Fruit fly (Drosophila melanogaster) whole organism, embryonic: ENCODE results near the gene raw.

ENCODE experiments used
- B-H1 ChIP-seq: fragments of 200-800 bp; sonication (Bioruptor generic); IDR thresholded peaks from 3 replicates; pipeline ENCODE4 v1.3.6; 2022; ENCODE audit warnings: missing biosample characterization, missing genetic modification characterization
- Blimp-1 ChIP-seq: fragments of 200-800 bp; sonication (Bioruptor generic); optimal IDR thresholded peaks from 3 replicates; lab custom pipeline; 2018; ENCODE audit warnings: missing biosample characterization, missing genetic modification characterization, mild to moderate bottlenecking, moderate library complexity, missing genetic modification reagents
- CG10543 ChIP-seq: fragments of 200-800 bp; sonication (Bioruptor generic); optimal IDR thresholded peaks from 3 replicates; lab custom pipeline; 2017; ENCODE audit warnings: missing biosample characterization, mild to moderate bottlenecking, missing genetic modification characterization, moderate library complexity
- CG15073 ChIP-seq: fragments of 200-800 bp; sonication (Bioruptor generic); optimal IDR thresholded peaks from 2 replicates; lab custom pipeline; 2016; ENCODE audit warnings: missing biosample characterization, missing genetic modification characterization
- CG18011 ChIP-seq: fragments of 200-800 bp; sonication (Bioruptor generic); optimal IDR thresholded peaks from 2 replicates; lab custom pipeline; 2017; ENCODE audit warnings: missing biosample characterization, missing genetic modification characterization, mild to moderate bottlenecking, moderate library complexity, missing genotype
- CG18619 ChIP-seq: fragments of 200-800 bp; sonication (Bioruptor generic); optimal IDR thresholded peaks from 3 replicates; lab custom pipeline; 2017; ENCODE audit warnings: missing biosample characterization, mild to moderate bottlenecking, missing genetic modification characterization
- CG30403 ChIP-seq: fragments of 200-800 bp; sonication (Bioruptor generic); optimal IDR thresholded peaks from 3 replicates; lab custom pipeline; 2016; ENCODE audit warnings: missing biosample characterization, missing genetic modification characterization
- CG3065 ChIP-seq: fragments of 200-800 bp; sonication (Bioruptor generic); optimal IDR thresholded peaks from 2 replicates; lab custom pipeline; 2016; ENCODE audit warnings: missing biosample characterization, missing genetic modification characterization
- CG4854 ChIP-seq: fragments of 200-800 bp; sonication (Bioruptor generic); optimal IDR thresholded peaks from 2 replicates; lab custom pipeline; 2016; ENCODE audit warnings: missing biosample characterization, missing genetic modification characterization, inconsistent platforms
- CG5180 ChIP-seq: fragments of 200-800 bp; sonication (Bioruptor generic); optimal IDR thresholded peaks from 3 replicates; lab custom pipeline; 2017; ENCODE audit warnings: missing biosample characterization, missing genetic modification characterization, mild to moderate bottlenecking, moderate library complexity, missing genetic modification reagents
- CG6175 ChIP-seq: fragments of 200-800 bp; sonication (Bioruptor generic); IDR thresholded peaks from 3 replicates; pipeline ENCODE4 v1.3.6; 2022; ENCODE audit warnings: missing biosample characterization, missing genetic modification characterization
- CG6683 ChIP-seq: fragments of 200-800 bp; sonication (Bioruptor generic); optimal IDR thresholded peaks from 2 replicates; lab custom pipeline; 2017; ENCODE audit warnings: missing biosample characterization, mild to moderate bottlenecking, missing genetic modification characterization, missing genetic modification reagents
- CG8944 ChIP-seq: fragments of 200-800 bp; sonication (Bioruptor generic); optimal IDR thresholded peaks from 3 replicates; lab custom pipeline; 2016; ENCODE audit warnings: missing biosample characterization, missing genetic modification characterization
- CG9817 ChIP-seq: fragments of 200-800 bp; sonication (Bioruptor generic); optimal IDR thresholded peaks from 2 replicates; lab custom pipeline; 2018; ENCODE audit warnings: missing biosample characterization, mild to moderate bottlenecking, missing genetic modification characterization, moderate library complexity
- Dbx ChIP-seq: fragments of 200-800 bp; sonication (Bioruptor generic); IDR thresholded peaks from 3 replicates; pipeline ENCODE4 v1.3.6; 2022; ENCODE audit warnings: missing biosample characterization, missing genetic modification characterization
- Dek ChIP-seq: fragments of 200-800 bp; sonication (Bioruptor generic); optimal IDR thresholded peaks from 3 replicates; lab custom pipeline; 2019; ENCODE audit warnings: missing biosample characterization, mild to moderate bottlenecking, missing genetic modification characterization, moderate library complexity
- Doc3 ChIP-seq: fragments of 200-800 bp; sonication (Bioruptor generic); IDR thresholded peaks from 3 replicates; pipeline ENCODE4 v1.3.6; 2022; ENCODE audit warnings: missing biosample characterization, missing genetic modification characterization; ENCODE audit not compliant: partially characterized antibody
- Drgx ChIP-seq: fragments of 200-800 bp; sonication (Bioruptor generic); IDR thresholded peaks from 2 replicates; pipeline ENCODE4 v1.3.6; 2022; ENCODE audit warnings: missing biosample characterization, missing genetic modification characterization
- E2f2 ChIP-seq: fragments of 200-800 bp; sonication (Bioruptor generic); IDR thresholded peaks from 2 replicates; pipeline ENCODE4 v1.3.6; 2022; ENCODE audit warnings: missing biosample characterization, missing genetic modification characterization
- GATAe ChIP-seq: fragments of 200-800 bp; sonication (Bioruptor generic); conservative IDR thresholded peaks from 2 replicates; pipeline ENCODE4 v1.3.6; 2022; ENCODE audit warnings: missing biosample characterization, missing genetic modification characterization
- Gsc ChIP-seq: fragments of 200-800 bp; sonication (Bioruptor generic); IDR thresholded peaks from 2 replicates; pipeline ENCODE4 v1.3.6; 2022; ENCODE audit warnings: missing biosample characterization, missing genetic modification characterization
- H15 ChIP-seq: fragments of 200-800 bp; sonication (Bioruptor generic); IDR thresholded peaks from 3 replicates; pipeline ENCODE4 v1.3.6; 2022; ENCODE audit warnings: missing biosample characterization, missing genetic modification characterization
- Hey ChIP-seq: fragments of 200-800 bp; sonication (Bioruptor generic); optimal IDR thresholded peaks from 3 replicates; lab custom pipeline; 2018; ENCODE audit warnings: missing biosample characterization, mild to moderate bottlenecking, missing genetic modification characterization
- Kr ChIP-seq: fragments of 200-800 bp; sonication (Bioruptor generic); optimal IDR thresholded peaks from 2 replicates; lab custom pipeline; 2017; ENCODE audit warnings: missing biosample characterization, mild to moderate bottlenecking, missing genetic modification characterization
- MTF-1 ChIP-seq: fragments of 200-800 bp; sonication (Bioruptor generic); optimal IDR thresholded peaks from 2 replicates; lab custom pipeline; 2018; ENCODE audit warnings: missing biosample characterization, mild to moderate bottlenecking, missing genetic modification characterization, borderline replicate concordance
- Mad ChIP-seq: fragments of 200-800 bp; sonication (Bioruptor generic); optimal IDR thresholded peaks from 2 replicates; lab custom pipeline; 2016; ENCODE audit warnings: missing biosample characterization, missing genetic modification characterization
- Xbp1 ChIP-seq: fragments of 200-800 bp; sonication (Bioruptor generic); optimal IDR thresholded peaks from 3 replicates; lab custom pipeline; 2016; ENCODE audit warnings: missing biosample characterization, mild to moderate bottlenecking, missing genetic modification characterization
- Xrp1 ChIP-seq: fragments of 200-800 bp; sonication (Bioruptor generic); IDR thresholded peaks from 2 replicates; pipeline ENCODE4 v1.3.6; 2022; ENCODE audit warnings: missing biosample characterization, missing genetic modification characterization
- ac ChIP-seq: fragments of 200-800 bp; sonication (Bioruptor generic); optimal IDR thresholded peaks from 3 replicates; lab custom pipeline; 2017; ENCODE audit warnings: missing biosample characterization, mild to moderate bottlenecking, missing genetic modification characterization
- al ChIP-seq: fragments of 200-800 bp; sonication (Bioruptor generic); IDR thresholded peaks from 2 replicates; pipeline ENCODE4 v1.3.6; 2022; ENCODE audit warnings: missing biosample characterization, missing genetic modification characterization
- ato ChIP-seq: fragments of 200-800 bp; sonication (Bioruptor generic); IDR thresholded peaks from 2 replicates; pipeline ENCODE4 v1.3.6; 2022; ENCODE audit warnings: missing biosample characterization, missing genetic modification characterization; ENCODE audit not compliant: partially characterized antibody
- bbx ChIP-seq: fragments of 200-800 bp; sonication (Bioruptor generic); IDR thresholded peaks from 2 replicates; pipeline ENCODE4 v1.3.6; 2022; ENCODE audit warnings: missing biosample characterization, missing genetic modification characterization; ENCODE audit not compliant: partially characterized antibody
- bowl ChIP-seq: fragments of 200-800 bp; sonication (Bioruptor generic); IDR thresholded peaks from 2 replicates; pipeline ENCODE4 v1.3.6; 2022; ENCODE audit warnings: missing biosample characterization, missing genetic modification characterization
- crol ChIP-seq: fragments of 200-800 bp; sonication (Bioruptor generic); IDR thresholded peaks from 2 replicates; pipeline ENCODE4 v1.3.6; 2022; ENCODE audit warnings: missing biosample characterization, missing genetic modification characterization
- danr ChIP-seq: fragments of 200-800 bp; sonication (Bioruptor generic); IDR thresholded peaks from 2 replicates; pipeline ENCODE4 v1.3.6; 2022; ENCODE audit warnings: missing biosample characterization, missing genetic modification characterization
- dpn ChIP-seq, 2 experiments: fragments of 200-800 bp; sonication (Bioruptor generic); optimal IDR thresholded peaks; 3 replicates each; lab custom pipeline; 2016; ENCODE audit warnings: missing biosample characterization in 2 of 2, missing genetic modification characterization in 2 of 2
- emc ChIP-seq: fragments of 200-800 bp; sonication (Bioruptor generic); optimal IDR thresholded peaks from 2 replicates; lab custom pipeline; 2016; ENCODE audit warnings: missing biosample characterization, missing genetic modification characterization
- ems ChIP-seq: fragments of 200-800 bp; sonication (Bioruptor generic); optimal IDR thresholded peaks from 3 replicates; lab custom pipeline; 2016; ENCODE audit warnings: missing biosample characterization, missing genetic modification characterization
- en ChIP-seq: fragments of 200-800 bp; sonication (Bioruptor generic); optimal IDR thresholded peaks from 2 replicates; lab custom pipeline; 2016; ENCODE audit warnings: missing biosample characterization, missing genetic modification characterization
- ind ChIP-seq: fragments of 200-800 bp; sonication (Bioruptor generic); optimal IDR thresholded peaks from 3 replicates; lab custom pipeline; 2016; ENCODE audit warnings: missing biosample characterization, missing genetic modification characterization
- kah ChIP-seq: fragments of 200-800 bp; sonication (Bioruptor generic); optimal IDR thresholded peaks from 2 replicates; lab custom pipeline; 2018; ENCODE audit warnings: missing biosample characterization, mild to moderate bottlenecking, missing genetic modification characterization
- kni ChIP-seq: fragments of 200-800 bp; sonication (Bioruptor generic); optimal IDR thresholded peaks from 3 replicates; lab custom pipeline; 2017; ENCODE audit warnings: mild to moderate bottlenecking, missing biosample characterization, missing genetic modification reagents, missing genetic modification characterization
- mld ChIP-seq: fragments of 200-800 bp; sonication (Bioruptor generic); IDR thresholded peaks from 3 replicates; pipeline ENCODE4 v1.3.6; 2022; ENCODE audit warnings: missing biosample characterization, missing genetic modification characterization; ENCODE audit not compliant: partially characterized antibody
- nmo ChIP-seq: fragments of 200-800 bp; sonication (Bioruptor generic); optimal IDR thresholded peaks from 2 replicates; lab custom pipeline; 2018; ENCODE audit warnings: missing biosample characterization, mild to moderate bottlenecking, missing genetic modification characterization, moderate library complexity
- rib ChIP-seq: fragments of 200-800 bp; sonication (Bioruptor generic); IDR thresholded peaks from 2 replicates; pipeline ENCODE4 v1.3.6; 2022; ENCODE audit warnings: missing biosample characterization, missing genetic modification characterization
- trem ChIP-seq: fragments of 200-800 bp; optimal IDR thresholded peaks from 3 replicates; lab custom pipeline; 2019; ENCODE audit warnings: missing biosample characterization, mild to moderate bottlenecking, missing genetic modification characterization, moderate library complexity
- twi ChIP-seq: fragments of 200-800 bp; optimal IDR thresholded peaks from 2 replicates; lab custom pipeline; 2019; ENCODE audit warnings: missing biosample characterization, mild to moderate bottlenecking, missing genetic modification characterization, moderate library complexity
- unc-4 ChIP-seq: fragments of 200-800 bp; sonication (Bioruptor generic); IDR thresholded peaks from 2 replicates; pipeline ENCODE4 v1.3.6; 2022; ENCODE audit warnings: missing biosample characterization, missing genetic modification characterization; ENCODE audit not compliant: partially characterized antibody
- wek ChIP-seq: fragments of 200-800 bp; sonication (Bioruptor generic); optimal IDR thresholded peaks from 3 replicates; lab custom pipeline; 2018; ENCODE audit warnings: missing biosample characterization, mild to moderate bottlenecking, missing genetic modification characterization, moderate library complexity
- yki ChIP-seq: fragments of >200 bp; optimal IDR thresholded peaks from 3 replicates; lab custom pipeline; 2018

The raw gene

DNA sequence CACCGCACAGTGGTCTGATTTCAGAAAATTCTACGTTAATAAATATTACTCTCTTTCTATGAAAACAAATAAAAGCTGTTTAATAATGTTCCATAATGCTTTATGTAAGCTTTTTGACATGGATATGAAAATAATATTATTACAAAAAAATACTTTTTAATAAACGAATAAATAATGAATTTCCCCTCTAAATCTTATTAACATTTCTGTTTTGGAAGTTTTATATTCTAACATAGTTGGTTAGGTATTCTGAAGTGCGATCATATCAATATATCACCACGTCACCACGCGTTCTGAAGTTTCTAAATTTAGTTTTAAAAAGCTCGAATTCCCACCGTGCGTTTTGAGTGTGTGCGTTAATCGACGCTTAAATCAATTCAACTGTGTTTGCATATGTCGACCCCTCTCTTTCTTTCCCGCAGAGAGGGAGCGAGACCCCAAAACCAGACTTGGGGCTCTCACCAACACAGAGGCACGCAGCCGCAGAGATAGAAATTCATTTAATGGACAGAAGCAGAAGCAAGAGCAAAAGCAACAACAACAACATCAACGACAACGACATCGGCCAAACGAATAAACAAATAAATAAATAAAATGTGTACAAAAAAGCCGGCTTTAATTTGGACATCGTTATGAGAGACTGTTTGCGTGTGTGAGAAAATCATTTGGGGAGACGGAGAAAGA lies 49.0 kb downstream of the raw start (continued):
- TF ChIP-seq Doc3 (GFP tag; lab: Robert Waterston, UW) (0 out of 3 replicates have a peak, but pooled peaks have one; percentile 12), CG18011 (GFP tag; lab: Kevin White, UChicago) (peak; percentile 34), al (GFP tag; lab: Robert Waterston, UW) (peak; percentile 60), E2f2 (GFP tag; lab: Robert Waterston, UW) (peak; percentile 60), emc (GFP tag; lab: Kevin White, UChicago) (no peak), Dbx (peak; percentile 61; the same call in 1 of the 3 replicates), Xrp1 (GFP tag; lab: Robert Waterston, UW) (peak; percentile 84), Kr (GFP tag; lab: Kevin White, UChicago) (peak; percentile 55), trem (tag; lab: Kevin White, UChicago) (peak; percentile 83), CG3065 (GFP tag; lab: Kevin White, UChicago) (peak; percentile 19), ems (GFP tag; lab: Kevin White, UChicago) (peak; percentile 47), CG6683 (GFP tag; lab: Kevin White, UChicago) (peak; percentile 76), Mad (GFP tag; lab: Kevin White, UChicago) (peak; percentile 34), dpn (GFP tag; optimal IDR thresholded peaks at IDR 0.05; lab: Kevin White, UChicago) (peak; percentile 62 to 83), MTF-1 (GFP tag; lab: Kevin White, UChicago) (no peak), en (GFP tag; lab: Kevin White, UChicago) (peak; percentile 11), CG10543 (GFP tag; lab: Kevin White, UChicago) (peak; percentile 92), mld (no peak), CG9817 (peak; percentile 74), CG8944 (GFP tag; lab: Kevin White, UChicago) (peak; percentile 42)

DNA sequence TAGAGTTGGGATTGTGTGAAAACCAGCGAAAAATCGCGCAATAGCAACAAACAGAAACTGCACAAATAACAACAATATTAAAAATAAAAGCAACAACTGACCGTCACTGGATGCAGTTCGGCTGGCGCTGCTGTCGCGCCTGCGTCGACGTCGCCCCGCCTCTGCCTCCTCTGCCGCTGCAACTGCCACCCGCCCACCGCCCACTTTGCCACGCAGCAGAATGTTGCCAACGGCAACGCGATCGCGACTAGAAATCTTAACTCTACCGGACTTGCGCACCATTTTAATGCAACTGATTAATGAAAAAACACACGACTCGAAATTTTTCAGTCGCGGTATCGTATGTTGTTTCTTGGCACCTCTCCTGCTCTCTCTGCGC lies 49.6 kb downstream of the raw start:
- TF ChIP-seq Gsc (GFP tag; lab: Robert Waterston, UW) (no peak), ac (GFP tag; lab: Kevin White, UChicago) (no peak), CG15073 (GFP tag; lab: Kevin White, UChicago) (no peak), kah (GFP tag; lab: Kevin White, UChicago) (no peak), twi (no peak), B-H1 (GFP tag; lab: Robert Waterston, UW) (no peak), rib (0 out of 2 replicates have a peak, but pooled peaks have one; percentile 31), Xbp1 (GFP tag; lab: Kevin White, UChicago) (no peak), ind (GFP tag; lab: Kevin White, UChicago) (no peak), nmo (no peak), crol (GFP tag; lab: Robert Waterston, UW) (peak; percentile 79), kni (no peak), bbx (GFP tag; lab: Robert Waterston, UW) (no peak; the same call in 1 of the 2 replicates), H15 (GFP tag; lab: Robert Waterston, UW) (no peak), Hey (tag; lab: Kevin White, UChicago) (no peak), Blimp-1 (GFP tag; lab: Kevin White, UChicago) (no peak), danr (GFP tag; lab: Robert Waterston, UW) (no peak), yki (lab: Kevin White, UChicago) (no peak), CG18619 (GFP tag; lab: Kevin White, UChicago) (no peak), CG6175 (GFP tag; lab: Robert Waterston, UW) (peak; percentile 71; the same call in 2 of the 3 replicates), CG4854 (GFP tag; lab: Kevin White, UChicago) (no peak), wek (GFP tag; lab: Kevin White, UChicago) (no peak), bowl (no peak), ato (GFP tag; lab: Robert Waterston, UW) (no peak), unc-4 (no peak), Drgx (GFP tag; lab: Robert Waterston, UW) (no peak; the same call in 1 of the 2 replicates), CG30403 (GFP tag; lab: Kevin White, UChicago) (no peak), CG5180 (no peak), GATAe (GFP tag; lab: Robert Waterston, UW) (no peak), Dek (tag; lab: Kevin White, UChicago) (no peak)
